Fruit fly (Drosophila melanogaster) S2 (cell line): ENCODE results near the gene sesB.

Experiments
- CG8478 ChIP-seq: fragments of >200 bp; optimal IDR thresholded peaks from 2 replicates; lab custom pipeline; 2018
- CTCF ChIP-seq, 2 experiments: fragments of >200 bp; optimal IDR thresholded peaks; 2 replicates each; lab custom pipeline; 2018

sesB gene

dm6 chrX:10806718-10807412 lies 20.1 kb upstream of the sesB start:
- TF ChIP-seq CG8478 (lab: Kevin White, UChicago) (no peak), CTCF (optimal IDR thresholded peaks at IDR 0.05; lab: Kevin White, UChicago) (no peak)

- TF ChIP-seq CTCF (optimal IDR thresholded peaks at IDR 0.05; lab: Kevin White, UChicago) (no peak), CG8478 (lab: Kevin White, UChicago) (no peak)
Measured at dm6 chrX:10805651-10806191, 19.0 kb upstream of the sesB start.

- no peak for TF ChIP-seq CTCF (optimal IDR thresholded peaks at IDR 0.05; lab: Kevin White, UChicago)
- no peak for TF ChIP-seq CG8478 (lab: Kevin White, UChicago)
Measured at dm6 chrX:10804042-10804441, 17.3 kb upstream of the sesB start.

dm6 chrX:10802457-10803378 lies 16.0 kb upstream of the sesB start:
- no peak for TF ChIP-seq CTCF (optimal IDR thresholded peaks at IDR 0.05; lab: Kevin White, UChicago)
- no peak for TF ChIP-seq CG8478 (lab: Kevin White, UChicago)

dm6 chrX:10801827-10802456 lies 15.2 kb upstream of the sesB start:
- no peak for TF ChIP-seq CG8478 (lab: Kevin White, UChicago)
- no peak for TF ChIP-seq CTCF (optimal IDR thresholded peaks at IDR 0.05; lab: Kevin White, UChicago)

dm6 chrX:10801033-10801432 lies 14.3 kb upstream of the sesB start:
- no peak for TF ChIP-seq CTCF (optimal IDR thresholded peaks at IDR 0.05; lab: Kevin White, UChicago)
- TF ChIP-seq CG8478 (lab: Kevin White, UChicago): no peak

- TF ChIP-seq CG8478 (lab: Kevin White, UChicago) (no peak), CTCF (optimal IDR thresholded peaks at IDR 0.05; lab: Kevin White, UChicago) (no peak)
Measured at dm6 chrX:10789279-10789678, 2.5 kb upstream of the sesB start.

- TF ChIP-seq CTCF (optimal IDR thresholded peaks at IDR 0.05; lab: Kevin White, UChicago) (no peak), CG8478 (lab: Kevin White, UChicago) (no peak)
Measured at dm6 chrX:10787352-10787751, 594 bp upstream of the sesB start.

- TF ChIP-seq CTCF (optimal IDR thresholded peaks at IDR 0.05; lab: Kevin White, UChicago): no peak
Measured at dm6 chrX:10785920-10786361, 817 bp downstream of the sesB start.

- TF ChIP-seq CG8478 (lab: Kevin White, UChicago): no peak
- no peak for TF ChIP-seq CTCF (optimal IDR thresholded peaks at IDR 0.05; lab: Kevin White, UChicago)
Measured at dm6 chrX:10784812-10785638, 1.7 kb downstream of the sesB start.

dm6 chrX:10784330-10784778 lies 2.4 kb downstream of the sesB start:
- TF ChIP-seq CG8478 (lab: Kevin White, UChicago) (no peak), CTCF (optimal IDR thresholded peaks at IDR 0.05; lab: Kevin White, UChicago) (no peak)

- TF ChIP-seq CTCF (optimal IDR thresholded peaks at IDR 0.05; lab: Kevin White, UChicago) (no peak), CG8478 (lab: Kevin White, UChicago) (no peak)
Measured at dm6 chrX:10783374-10784064, 3.2 kb downstream of the sesB start.

dm6 chrX:10775690-10776089 lies 11.1 kb downstream of the sesB start:
- TF ChIP-seq CTCF (optimal IDR thresholded peaks at IDR 0.05; lab: Kevin White, UChicago) (no peak), CG8478 (lab: Kevin White, UChicago) (no peak)
